Fruit fly (Drosophila melanogaster) Kc167 (cell line): ENCODE data around the gene CG33643.

Source experiments
- Sin3A ChIP-seq: fragments of >200 bp; optimal IDR thresholded peaks from 2 replicates; lab custom pipeline; 2018; ENCODE audit warnings: missing external identifiers
- h ChIP-seq: fragments of >200 bp; optimal IDR thresholded peaks from 3 replicates; lab custom pipeline; 2018; ENCODE audit warnings: missing external identifiers
- insv ChIP-seq: fragments of >200 bp; optimal IDR thresholded peaks from 3 replicates; lab custom pipeline; 2018; ENCODE audit warnings: missing external identifiers
- psq ChIP-seq: fragments of >200 bp; optimal IDR thresholded peaks from 2 replicates; lab custom pipeline; 2017; ENCODE audit warnings: missing external identifiers
- ttk ChIP-seq: sonication (Bioruptor generic); optimal IDR thresholded peaks from 2 replicates; lab custom pipeline; 2017; ENCODE audit warnings: missing external identifiers

dm6 chr2L:13482258-13482657 lies 48.6 kb upstream of the CG33643 start:
- TF ChIP-seq psq (lab: Kevin White, UChicago) (no peak), ttk (lab: Kevin White, UChicago) (no peak), insv (lab: Kevin White, UChicago) (no peak), h (lab: Kevin White, UChicago) (no peak), Sin3A (lab: Kevin White, UChicago) (no peak)
